Worm (Caenorhabditis elegans) whole organism, mixed stage, embryonic: ENCODE data around the gene clec-166.

Source experiments
- blmp-1 ChIP-seq: fragments of 150-350 bp; optimal IDR thresholded peaks from 2 replicates; lab custom pipeline; 2014; ENCODE audit warnings: missing biosample characterization, missing genetic modification characterization
- drap-1 ChIP-seq: fragments of 200-800 bp; sonication (Bioruptor generic); optimal IDR thresholded peaks from 3 replicates; lab custom pipeline; 2018; ENCODE audit warnings: mild to moderate bottlenecking, missing genetic modification characterization, missing compliant biosample characterization
- elt-1 ChIP-seq: sonication (generic microtip); optimal IDR thresholded peaks from 2 replicates; lab custom pipeline; 2017; ENCODE audit warnings: missing genetic modification characterization, mild to moderate bottlenecking, missing compliant biosample characterization, antibody characterized with exemption, moderate library complexity, borderline replicate concordance; ENCODE audit not compliant: insufficient read depth
- lin-13 ChIP-seq: fragments of 150-350 bp; optimal IDR thresholded peaks from 2 replicates; lab custom pipeline; 2014; ENCODE audit warnings: missing biosample characterization, missing genetic modification characterization
- lsy-2 ChIP-seq: fragments of 150-350 bp; optimal IDR thresholded peaks from 2 replicates; lab custom pipeline; 2014; ENCODE audit warnings: missing biosample characterization, missing genetic modification characterization
- nhr-12 ChIP-seq: fragments of 150-350 bp; optimal IDR thresholded peaks from 2 replicates; lab custom pipeline; 2014; ENCODE audit warnings: missing biosample characterization, missing genetic modification characterization
- nhr-237 ChIP-seq: fragments of 150-350 bp; optimal IDR thresholded peaks from 2 replicates; lab custom pipeline; 2014; ENCODE audit warnings: missing biosample characterization, missing genetic modification characterization
- nhr-76 ChIP-seq: sonication (generic microtip); optimal IDR thresholded peaks from 2 replicates; lab custom pipeline; 2017; ENCODE audit warnings: missing biosample characterization, missing genetic modification characterization
- pha-4 ChIP-seq: fragments of 150-350 bp; optimal IDR thresholded peaks from 2 replicates; lab custom pipeline; 2018; ENCODE audit warnings: missing biosample characterization, missing genetic modification reagents, missing genetic modification characterization
- snpc-4 ChIP-seq: fragments of 150-350 bp; optimal IDR thresholded peaks from 2 replicates; lab custom pipeline; 2014; ENCODE audit warnings: missing biosample characterization, missing genetic modification characterization
- unc-62 ChIP-seq: fragments of 150-350 bp; optimal IDR thresholded peaks from 2 replicates; lab custom pipeline; 2014; ENCODE audit warnings: missing biosample characterization, missing genetic modification reagents, missing genetic modification characterization
- ztf-11 ChIP-seq: fragments of 150-350 bp; optimal IDR thresholded peaks from 2 replicates; lab custom pipeline; 2014; ENCODE audit warnings: missing biosample characterization, missing genetic modification characterization

DNA sequence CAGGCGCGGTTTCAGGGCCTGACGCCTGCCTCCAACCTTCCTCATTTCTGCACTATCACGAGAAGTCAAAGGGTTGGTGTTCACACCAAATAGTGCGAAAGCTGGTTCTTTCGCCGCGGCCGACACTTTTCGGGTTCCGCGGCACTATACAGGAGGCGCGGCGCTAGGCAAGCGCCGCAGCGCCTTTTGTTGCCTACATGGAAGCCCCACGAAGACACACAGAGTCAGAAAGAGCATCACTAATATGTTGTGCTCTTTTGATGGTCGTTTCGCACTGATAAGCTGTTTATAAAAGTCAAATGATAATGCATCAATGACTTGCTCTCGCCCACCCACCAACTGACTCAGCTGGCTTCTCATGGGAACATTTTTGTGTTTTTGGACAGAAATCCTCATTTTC is 39.2 kb downstream of the clec-166 start:
- TF ChIP-seq nhr-76 (no peak), ztf-11 (tag; lab: Kevin White, UChicago) (no peak), blmp-1 (tag; lab: Kevin White, UChicago) (no peak), nhr-12 (tag; lab: Kevin White, UChicago) (no peak), pha-4 (tag; lab: Kevin White, UChicago) (no peak), elt-1 (no peak), snpc-4 (tag; lab: Kevin White, UChicago) (no peak), unc-62 (GFP tag; lab: Kevin White, UChicago) (no peak), lin-13 (tag; lab: Kevin White, UChicago) (no peak), lsy-2 (tag; lab: Kevin White, UChicago) (no peak), drap-1 (no peak), nhr-237 (no peak)
